Worm (Caenorhabditis elegans) whole organism, L1 larva: Measurements from ENCODE around the gene amdh-1.
A peak's percentile ranks its signal among the peaks of the same experiment; 100 is the strongest.

Experiments used
- C34B4.2 ChIP-seq: sonication (generic microtip); optimal IDR thresholded peaks from 2 replicates; lab custom pipeline; 2017; ENCODE audit warnings: mild to moderate bottlenecking, missing genetic modification characterization, missing compliant biosample characterization
- ama-1 ChIP-seq: fragments of 150-350 bp; optimal IDR thresholded peaks from 2 replicates; lab custom pipeline; 2014
- ceh-88 ChIP-seq: fragments of 200-800 bp; sonication (Bioruptor generic); IDR thresholded peaks from 2 replicates; pipeline ENCODE4 v1.3.6; 2022; ENCODE audit warnings: missing genetic modification characterization, missing compliant biosample characterization
- ceh-90 ChIP-seq: sonication (generic microtip); optimal IDR thresholded peaks from 2 replicates; lab custom pipeline; 2016; ENCODE audit warnings: missing genetic modification characterization, missing compliant biosample characterization
- ces-1 ChIP-seq: fragments of 150-350 bp; optimal IDR thresholded peaks from 2 replicates; lab custom pipeline; 2014; ENCODE audit warnings: missing biosample characterization, missing genetic modification reagents, missing genetic modification characterization
- dpl-1 ChIP-seq, 3 experiments: fragments of 150-350 bp in 2 of 3; sonication (generic microtip) in 1 of 3; optimal IDR thresholded peaks; 2 replicates each; lab custom pipeline; 2014 to 2017; ENCODE audit warnings: missing biosample characterization in 3 of 3, missing genetic modification characterization in 3 of 3, missing genetic modification reagents in 3 of 3
- elt-3 ChIP-seq, 6 experiments: fragments of 150-350 bp in 1 of 6; sonication (generic microtip); optimal IDR thresholded peaks; 2 replicates each; lab custom pipeline; 2017 to 2018; ENCODE audit warnings: missing biosample characterization in 6 of 6, missing genetic modification characterization in 6 of 6, inconsistent platforms in 1 of 6
- fkh-10 ChIP-seq: sonication (generic microtip); optimal IDR thresholded peaks from 2 replicates; lab custom pipeline; 2017; ENCODE audit warnings: missing biosample characterization, missing genetic modification reagents, missing genetic modification characterization
- isw-1 ChIP-seq: fragments of 200-800 bp; sonication (Bioruptor generic); IDR thresholded peaks from 2 replicates; pipeline ENCODE4 v1.3.6; 2022; ENCODE audit warnings: missing genetic modification characterization, missing compliant biosample characterization
- lin-14 ChIP-seq: fragments of 200-800 bp; sonication (Bioruptor generic); optimal IDR thresholded peaks from 2 replicates; lab custom pipeline; 2018; ENCODE audit warnings: mild to moderate bottlenecking, missing genetic modification characterization, moderate library complexity, missing compliant biosample characterization
- lsy-2 ChIP-seq, 2 experiments: fragments of 150-350 bp; optimal IDR thresholded peaks; 2 replicates each; lab custom pipeline; 2014; ENCODE audit warnings: missing biosample characterization in 2 of 2, missing genetic modification characterization in 2 of 2
- mep-1 ChIP-seq: fragments of 150-350 bp; optimal IDR thresholded peaks from 2 replicates; lab custom pipeline; 2014; ENCODE audit warnings: missing biosample characterization, missing genetic modification characterization
- nhr-19 ChIP-seq: fragments of 200-800 bp; sonication (Bioruptor generic); conservative IDR thresholded peaks from 2 replicates; pipeline ENCODE4 v1.3.6; 2022; ENCODE audit warnings: missing genetic modification characterization, missing compliant biosample characterization
- nhr-20 ChIP-seq: sonication (generic microtip); optimal IDR thresholded peaks from 2 replicates; lab custom pipeline; 2016; ENCODE audit warnings: mild to moderate bottlenecking, missing genetic modification characterization, missing compliant biosample characterization
- nhr-28 ChIP-seq: fragments of 150-350 bp; optimal IDR thresholded peaks from 2 replicates; lab custom pipeline; 2014; ENCODE audit warnings: missing biosample characterization, missing genetic modification characterization
- nhr-71 ChIP-seq: sonication (generic microtip); optimal IDR thresholded peaks from 2 replicates; lab custom pipeline; 2016; ENCODE audit warnings: mild to moderate bottlenecking, missing genetic modification characterization, moderate library complexity, missing compliant biosample characterization
- pax-3 ChIP-seq: fragments of 200-800 bp; sonication (Bioruptor generic); optimal IDR thresholded peaks from 2 replicates; lab custom pipeline; 2018; ENCODE audit warnings: mild to moderate bottlenecking, missing genetic modification characterization, moderate library complexity, missing compliant biosample characterization
- rnt-1 ChIP-seq: sonication (generic microtip); optimal IDR thresholded peaks from 2 replicates; lab custom pipeline; 2016; ENCODE audit warnings: mild to moderate bottlenecking, missing genetic modification characterization, moderate library complexity, missing compliant biosample characterization
- unc-62 ChIP-seq: fragments of 150-350 bp; optimal IDR thresholded peaks from 2 replicates; lab custom pipeline; 2014; ENCODE audit warnings: missing biosample characterization, missing genetic modification reagents, missing genetic modification characterization
- unc-86 ChIP-seq: sonication (generic microtip); optimal IDR thresholded peaks from 2 replicates; lab custom pipeline; 2016; ENCODE audit warnings: missing genetic modification characterization, missing compliant biosample characterization
- xbp-1 ChIP-seq: sonication (generic microtip); optimal IDR thresholded peaks from 2 replicates; lab custom pipeline; 2016; ENCODE audit warnings: missing genetic modification characterization, missing compliant biosample characterization

The amdh-1 gene

ce11 chrIII:6317345-6317744 lies 65.7 kb downstream of the amdh-1 start (continued):
- TF ChIP-seq lsy-2 (tag; optimal IDR thresholded peaks at IDR 0.05; lab: Kevin White, UChicago) = peak in 1 of 2 experiments; percentile 5
- no peak for TF ChIP-seq dpl-1 (GFP tag; optimal IDR thresholded peaks at IDR 0.05; lab: Kevin White, UChicago)
- TF ChIP-seq ceh-88 (GFP tag; lab: Robert Waterston, UW) = no peak
- no peak for TF ChIP-seq elt-3 (tag; optimal IDR thresholded peaks at IDR 0.05; lab: Kevin White, UChicago)
- no peak for TF ChIP-seq isw-1 (GFP tag; lab: Robert Waterston, UW)
- no peak for TF ChIP-seq ama-1 (lab: Kevin White, UChicago)
- no peak for TF ChIP-seq mep-1
- TF ChIP-seq nhr-20 (tag; lab: Kevin White, UChicago) = no peak
- TF ChIP-seq lin-14 (GFP tag; lab: Kevin White, UChicago) = peak; percentile 79
- TF ChIP-seq nhr-28 (tag; lab: Kevin White, UChicago) = no peak
- no peak for TF ChIP-seq C34B4.2
- no peak for TF ChIP-seq unc-86
- TF ChIP-seq ceh-90 (tag; lab: Kevin White, UChicago) = no peak
- peak; percentile 48 for TF ChIP-seq nhr-71 (tag; lab: Kevin White, UChicago)
- peak; percentile 81 for TF ChIP-seq ces-1 (GFP tag; lab: Kevin White, UChicago)
- peak; percentile 98 for TF ChIP-seq fkh-10
- TF ChIP-seq rnt-1 (tag; lab: Kevin White, UChicago) = no peak
- no peak for TF ChIP-seq pax-3 (tag; lab: Kevin White, UChicago)
- peak; percentile 18; the same call in 1 of the 2 replicates for TF ChIP-seq nhr-19 (GFP tag; lab: Robert Waterston, UW)
- TF ChIP-seq xbp-1 (tag; lab: Kevin White, UChicago) = no peak
- no peak for TF ChIP-seq unc-62
- TF ChIP-seq, all 84 proteins: peak for 7
